Fruit fly (Drosophila melanogaster): ENCODE measurements around the gene CG42353.

dm6 chrX:16102338-16103218 is 2.2 kb downstream of the CG42353 start:
- TF ChIP-seq h (optimal IDR thresholded peaks at IDR 0.05) (no peak), Sin3A (optimal IDR thresholded peaks at IDR 0.05) (no peak), insv (optimal IDR thresholded peaks at IDR 0.05) (no peak), ttk (optimal IDR thresholded peaks at IDR 0.05) (no peak)

Data from Kc167 (cell line).